Fruit fly (Drosophila melanogaster) whole organism, wandering third instar larva: Measurements from ENCODE around the gene Tl.

ENCODE experiments used
- Abd-B ChIP-seq: fragments of >200 bp; optimal IDR thresholded peaks from 2 replicates; lab custom pipeline; 2017; ENCODE audit warnings: missing biosample characterization, missing genetic modification characterization
- CG32264 ChIP-seq: fragments of 200-800 bp; sonication (Bioruptor generic); optimal IDR thresholded peaks from 2 replicates; lab custom pipeline; 2016; ENCODE audit warnings: missing biosample characterization, missing genetic modification characterization
- CrebA ChIP-seq: fragments of 200-800 bp; sonication (Bioruptor generic); optimal IDR thresholded peaks from 2 replicates; lab custom pipeline; 2016; ENCODE audit warnings: missing biosample characterization, mild to moderate bottlenecking, missing genetic modification characterization, borderline replicate concordance
- Dfd ChIP-seq: fragments of >200 bp; optimal IDR thresholded peaks from 2 replicates; lab custom pipeline; 2017; ENCODE audit warnings: missing biosample characterization, missing genetic modification characterization
- Dif ChIP-seq: fragments of 200-275, 200-300 bp; sonication (Bioruptor generic); optimal IDR thresholded peaks from 2 replicates; lab custom pipeline; 2018; ENCODE audit warnings: missing biosample characterization, missing genetic modification characterization; ENCODE audit not compliant: partially characterized antibody
- GATAd ChIP-seq: sonication (Bioruptor generic); optimal IDR thresholded peaks from 2 replicates; lab custom pipeline; 2016; ENCODE audit warnings: missing biosample characterization, missing genetic modification characterization
- HLH106 ChIP-seq: fragments of 200-800 bp; optimal IDR thresholded peaks from 3 replicates; lab custom pipeline; 2019; ENCODE audit warnings: missing biosample characterization, mild to moderate bottlenecking, missing genetic modification characterization, moderate library complexity
- Hnf4 ChIP-seq: fragments of 200-800 bp; sonication (Bioruptor generic); optimal IDR thresholded peaks from 2 replicates; lab custom pipeline; 2016; ENCODE audit warnings: missing biosample characterization, mild to moderate bottlenecking, missing genetic modification characterization
- Hr78 ChIP-seq: fragments of >200 bp; optimal IDR thresholded peaks from 2 replicates; lab custom pipeline; 2017; ENCODE audit warnings: missing biosample characterization, missing genetic modification characterization
- Jra ChIP-seq: sonication (Bioruptor generic); optimal IDR thresholded peaks from 2 replicates; lab custom pipeline; 2016; ENCODE audit warnings: missing biosample characterization, missing genetic modification characterization
- Mio ChIP-seq: sonication (Bioruptor generic); optimal IDR thresholded peaks from 2 replicates; lab custom pipeline; 2016; ENCODE audit warnings: missing biosample characterization, missing genetic modification characterization
- Myc ChIP-seq: fragments of >200 bp; optimal IDR thresholded peaks from 2 replicates; lab custom pipeline; 2017
- N ChIP-seq: fragments of >200 bp; optimal IDR thresholded peaks from 2 replicates; lab custom pipeline; 2018; ENCODE audit warnings: missing biosample characterization, missing external identifiers, missing genetic modification characterization
- OdsH ChIP-seq: fragments of 200-800 bp; sonication (Bioruptor generic); optimal IDR thresholded peaks from 2 replicates; lab custom pipeline; 2016; ENCODE audit warnings: missing biosample characterization, mild to moderate bottlenecking, missing genetic modification characterization
- Rel ChIP-seq, 2 experiments: fragments of 200-800 bp; sonication (Bioruptor generic) in 1 of 2; optimal IDR thresholded peaks; 2 replicates in 1 of 2; 3 replicates in 1 of 2; lab custom pipeline; 2016 to 2019; ENCODE audit warnings: mild to moderate bottlenecking in 2 of 2, missing biosample characterization in 2 of 2, missing genetic modification characterization in 2 of 2, moderate library complexity in 1 of 2
- Sp1 ChIP-seq: fragments of 200-800 bp; sonication (Bioruptor generic); optimal IDR thresholded peaks from 3 replicates; lab custom pipeline; 2019; ENCODE audit warnings: missing biosample characterization, mild to moderate bottlenecking, missing genetic modification characterization, moderate library complexity
- brk ChIP-seq: fragments of 200-800 bp; sonication (Bioruptor generic); optimal IDR thresholded peaks from 2 replicates; lab custom pipeline; 2016; ENCODE audit warnings: missing biosample characterization, mild to moderate bottlenecking, missing genetic modification characterization
- dl ChIP-seq, 2 experiments: fragments of 175-275, 200-275 bp in 1 of 2; fragments of 200-275 bp in 1 of 2; sonication (Bioruptor generic); optimal IDR thresholded peaks; lab custom pipeline; 2018; ENCODE audit warnings: mild to moderate bottlenecking in 2 of 2, missing biosample characterization in 2 of 2, missing genetic modification characterization in 2 of 2, moderate library complexity in 2 of 2; ENCODE audit not compliant: partially characterized antibody in 2 of 2, insufficient read depth in 1 of 2
- dmrt93B ChIP-seq: fragments of 200-800 bp; sonication (Bioruptor generic); optimal IDR thresholded peaks from 2 replicates; lab custom pipeline; 2018; ENCODE audit warnings: missing biosample characterization, mild to moderate bottlenecking, missing genetic modification characterization
- dsf ChIP-seq: sonication (Bioruptor generic); optimal IDR thresholded peaks from 2 replicates; lab custom pipeline; 2016; ENCODE audit warnings: missing biosample characterization, missing genetic modification characterization, borderline replicate concordance
- ey ChIP-seq: fragments of 200-800 bp; sonication (Bioruptor generic); optimal IDR thresholded peaks from 2 replicates; lab custom pipeline; 2016; ENCODE audit warnings: missing biosample characterization, missing genetic modification characterization
- foxo ChIP-seq, 2 experiments: fragments of 200-800 bp; sonication (Bioruptor generic); optimal IDR thresholded peaks; 2 replicates in 1 of 2; 3 replicates in 1 of 2; lab custom pipeline; 2016 to 2017; ENCODE audit warnings: missing biosample characterization in 2 of 2, missing genetic modification characterization in 2 of 2
- fru ChIP-seq: fragments of 200-800 bp; sonication (Bioruptor generic); optimal IDR thresholded peaks from 3 replicates; lab custom pipeline; 2016; ENCODE audit warnings: missing biosample characterization, mild to moderate bottlenecking, missing genetic modification characterization
- h ChIP-seq: fragments of 200-800 bp; sonication (Bioruptor generic); optimal IDR thresholded peaks from 3 replicates; lab custom pipeline; 2016; ENCODE audit warnings: missing biosample characterization, mild to moderate bottlenecking, missing genetic modification characterization
- lola ChIP-seq: fragments of >200 bp; optimal IDR thresholded peaks from 2 replicates; lab custom pipeline; 2017; ENCODE audit warnings: missing biosample characterization, missing genetic modification characterization
- pan ChIP-seq: fragments of >200 bp; optimal IDR thresholded peaks from 2 replicates; lab custom pipeline; 2017
- psq ChIP-seq: fragments of 200-800 bp; sonication (Bioruptor generic); optimal IDR thresholded peaks from 3 replicates; lab custom pipeline; 2017; ENCODE audit warnings: missing biosample characterization, mild to moderate bottlenecking, missing genetic modification characterization, moderate library complexity
- rgr ChIP-seq: fragments of 200-800 bp; sonication (Bioruptor generic); optimal IDR thresholded peaks from 3 replicates; lab custom pipeline; 2016; ENCODE audit warnings: missing biosample characterization, mild to moderate bottlenecking, missing genetic modification characterization
- sage ChIP-seq: fragments of 200-800 bp; sonication (Bioruptor generic); optimal IDR thresholded peaks from 2 replicates; lab custom pipeline; 2016; ENCODE audit warnings: missing biosample characterization, mild to moderate bottlenecking, missing genetic modification characterization
- sv ChIP-seq: fragments of 200-800 bp; sonication (Bioruptor generic); optimal IDR thresholded peaks from 3 replicates; lab custom pipeline; 2016; ENCODE audit warnings: missing biosample characterization, missing genetic modification characterization
- tai ChIP-seq: sonication (Bioruptor generic); optimal IDR thresholded peaks from 2 replicates; lab custom pipeline; 2016; ENCODE audit warnings: missing biosample characterization, missing genetic modification characterization
- usp ChIP-seq: fragments of >200 bp; optimal IDR thresholded peaks from 2 replicates; lab custom pipeline; 2017; ENCODE audit warnings: missing biosample characterization, missing genetic modification characterization
- woc ChIP-seq: sonication (Bioruptor generic); optimal IDR thresholded peaks from 2 replicates; lab custom pipeline; 2016; ENCODE audit warnings: missing biosample characterization, mild to moderate bottlenecking, missing genetic modification characterization

Tl gene

DNA sequence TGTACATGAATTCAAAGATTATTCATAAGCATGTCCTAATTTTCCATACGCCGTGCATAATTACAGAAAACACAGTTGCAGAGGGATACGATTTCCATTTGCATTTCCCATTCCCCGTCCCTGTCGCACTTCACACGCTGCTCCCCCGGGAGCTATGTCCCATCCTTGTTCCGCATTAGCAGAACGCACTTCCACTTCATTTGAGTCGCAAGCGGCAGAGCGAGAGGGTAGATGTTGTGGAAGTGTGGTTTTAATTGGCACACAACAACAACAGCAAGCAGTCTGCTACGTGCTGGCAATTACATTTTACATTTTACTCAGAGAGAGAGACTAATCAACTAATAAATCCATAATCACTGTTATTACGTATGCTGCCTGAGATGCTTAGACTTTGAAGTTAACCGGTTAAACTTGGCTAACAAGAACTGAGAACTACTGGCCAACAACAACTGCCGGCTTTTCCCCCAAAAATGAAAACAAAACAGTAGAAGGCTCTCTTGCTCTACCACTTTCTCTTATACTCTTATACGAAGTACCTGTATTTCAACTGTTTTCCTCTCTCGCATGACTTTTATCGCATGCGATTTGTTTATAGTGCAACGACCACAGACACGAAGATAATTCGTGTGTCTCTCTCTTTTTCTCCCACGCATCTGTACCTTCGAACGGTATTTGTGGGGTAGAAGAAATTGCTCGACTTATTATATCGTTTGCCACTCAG is 933 bp upstream of the Tl start:
- TF ChIP-seq dl (GFP tag; optimal IDR thresholded peaks at IDR 0.05; lab: Kevin White, UChicago; ENCODE audit: insufficient read depth in 1 of 2, partially characterized antibody in 2 of 2) (peak in 1 of 2 experiments; percentile 10), h (no peak), tai (GFP tag; lab: Kevin White, UChicago) (peak; percentile 15), psq (GFP tag; lab: Kevin White, UChicago) (no peak), lola (GFP tag; lab: Kevin White, UChicago) (no peak), rgr (GFP tag; lab: Kevin White, UChicago) (no peak), CG32264 (GFP tag; lab: Kevin White, UChicago) (no peak), Mio (GFP tag; lab: Kevin White, UChicago) (no peak), brk (GFP tag; lab: Kevin White, UChicago) (no peak), N (GFP tag; lab: Kevin White, UChicago) (no peak), HLH106 (no peak), woc (GFP tag; lab: Kevin White, UChicago) (peak; percentile 51)
- TF ChIP-seq, all 38 proteins: peak for 3

DNA sequence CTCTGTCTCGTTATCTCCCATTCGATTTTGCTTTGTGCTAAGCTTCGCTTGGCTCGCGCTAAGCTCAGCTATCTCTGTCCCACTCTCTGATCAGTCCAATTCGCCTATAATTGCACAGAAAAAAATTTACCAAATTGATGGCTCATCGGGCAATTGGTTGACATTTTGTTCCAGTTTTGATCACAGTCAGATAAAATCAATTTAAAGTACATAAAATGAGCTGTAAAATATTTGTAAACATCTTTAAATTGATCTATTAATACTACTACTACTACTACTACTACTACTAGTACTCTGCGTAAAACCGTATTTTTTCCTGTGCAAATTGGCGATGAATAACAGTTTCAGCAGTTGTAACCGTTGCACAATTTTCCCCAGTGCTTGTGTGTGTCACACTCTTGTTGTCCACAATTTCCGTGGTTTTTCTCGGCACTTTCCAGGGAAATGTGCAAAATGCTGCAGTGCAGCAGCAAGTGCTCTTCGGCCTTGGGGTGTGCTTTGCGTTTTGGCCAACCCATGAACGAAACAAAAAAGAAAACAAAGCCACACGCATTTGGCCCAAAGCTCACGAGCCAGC is 782 bp downstream of the Tl start:
- TF ChIP-seq dmrt93B (GFP tag; lab: Kevin White, UChicago), result peak; percentile 5
- peak; percentile 39 for TF ChIP-seq rgr (GFP tag; lab: Kevin White, UChicago)
- no peak for TF ChIP-seq Dfd (GFP tag; lab: Kevin White, UChicago)
- TF ChIP-seq psq (GFP tag; lab: Kevin White, UChicago), result peak; percentile 35
- TF ChIP-seq h, result peak; percentile 35
- peak in 1 of 2 experiments; percentile 27 for TF ChIP-seq foxo (GFP tag; optimal IDR thresholded peaks at IDR 0.05; lab: Kevin White, UChicago)
- TF ChIP-seq pan (lab: Kevin White, UChicago), result no peak
- no peak for TF ChIP-seq Abd-B (GFP tag; lab: Kevin White, UChicago)
- TF ChIP-seq fru, result peak; percentile 32
- peak; percentile 49 for TF ChIP-seq ey (GFP tag; lab: Kevin White, UChicago)
- TF ChIP-seq Sp1 (GFP tag; lab: Kevin White, UChicago), result no peak

DNA sequence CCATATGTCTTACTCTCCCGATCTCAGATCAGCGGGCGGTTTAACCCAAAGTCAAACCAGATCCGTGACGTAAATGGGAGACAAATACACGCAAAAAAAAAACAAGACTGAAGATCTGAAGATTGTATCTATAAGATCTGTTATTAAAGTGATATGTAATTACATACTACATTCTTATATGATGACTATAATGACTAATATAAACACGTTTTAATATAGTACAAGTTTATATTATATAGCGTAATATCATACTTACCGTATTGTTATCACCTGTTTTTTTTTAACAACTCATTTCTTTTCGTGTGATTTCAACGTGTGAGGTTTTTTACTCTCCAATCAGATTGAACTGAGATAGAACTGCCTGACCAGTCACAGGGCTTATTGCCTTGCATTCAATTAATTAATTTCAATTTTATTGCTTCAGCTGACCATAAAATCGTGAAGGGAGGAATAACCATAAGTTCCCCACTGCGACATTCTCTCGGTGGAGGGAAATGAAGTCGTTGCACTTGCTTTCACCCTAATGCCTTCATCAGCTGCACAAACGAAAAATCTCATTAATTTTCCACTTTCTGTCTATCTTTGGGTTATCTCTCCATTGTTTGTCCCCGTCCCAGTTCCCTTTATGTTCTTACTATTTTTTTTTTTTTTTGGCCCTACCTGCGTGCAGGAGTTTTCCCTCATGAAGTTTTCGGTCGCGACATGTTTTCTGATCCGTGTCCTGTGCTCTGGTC is 2.8 kb downstream of the Tl start:
- TF ChIP-seq sage (GFP tag; lab: Kevin White, UChicago) (no peak), fru (no peak), dl (GFP tag; optimal IDR thresholded peaks at IDR 0.05; lab: Kevin White, UChicago; ENCODE audit: insufficient read depth in 1 of 2, partially characterized antibody in 2 of 2) (no peak), Hr78 (GFP tag; lab: Kevin White, UChicago) (no peak), rgr (GFP tag; lab: Kevin White, UChicago) (peak; percentile 29), Jra (GFP tag; lab: Kevin White, UChicago) (no peak), Dif (GFP tag; lab: Kevin White, UChicago) (no peak), CrebA (GFP tag; lab: Kevin White, UChicago) (no peak), sv (peak; percentile 16), HLH106 (no peak), Myc (lab: Kevin White, UChicago) (no peak), usp (GFP tag; lab: Kevin White, UChicago) (no peak), N (GFP tag; lab: Kevin White, UChicago) (no peak), Dfd (GFP tag; lab: Kevin White, UChicago) (no peak), pan (lab: Kevin White, UChicago) (no peak), psq (GFP tag; lab: Kevin White, UChicago) (peak; percentile 36), Mio (GFP tag; lab: Kevin White, UChicago) (no peak), dsf (no peak), ey (GFP tag; lab: Kevin White, UChicago) (no peak), Sp1 (GFP tag; lab: Kevin White, UChicago) (peak; percentile 14), OdsH (GFP tag; lab: Kevin White, UChicago) (peak; percentile 38), foxo (GFP tag; optimal IDR thresholded peaks at IDR 0.05; lab: Kevin White, UChicago) (peak in 1 of 2 experiments; percentile 29), Hnf4 (peak; percentile 5), Rel (GFP tag; optimal IDR thresholded peaks at IDR 0.05; lab: Kevin White, UChicago) (no peak), Rel (tag; optimal IDR thresholded peaks at IDR 0.05; lab: Kevin White, UChicago) (no peak), lola (GFP tag; lab: Kevin White, UChicago) (no peak), h (peak; percentile 30), GATAd (GFP tag; lab: Kevin White, UChicago) (no peak)
